Fruit fly (Drosophila melanogaster) whole organism, pupa: ENCODE data around the gene CG46307.

Experiments
- CG14655 ChIP-seq: fragments of 200-800 bp; sonication (Bioruptor generic); optimal IDR thresholded peaks from 3 replicates; lab custom pipeline; 2017; ENCODE audit warnings: mild to moderate bottlenecking, missing biosample characterization, missing genetic modification reagents, missing genetic modification characterization
- EcR ChIP-seq: fragments of 200-800 bp; sonication (Bioruptor generic); optimal IDR thresholded peaks from 3 replicates; lab custom pipeline; 2019; ENCODE audit warnings: missing biosample characterization, missing genetic modification characterization, mild to moderate bottlenecking, moderate library complexity, missing genetic modification reagents

- TF ChIP-seq EcR (no peak), CG14655 (GFP tag; lab: Kevin White, UChicago) (no peak)
Observed at dm6 chr2L:21067137-21067536, 37.2 kb upstream of the CG46307 start.
